Worm (Caenorhabditis elegans) whole organism, young adult: ENCODE results near the gene R102.1.

Experiments used
- B0336.3 ChIP-seq: fragments of 200-800 bp; sonication (Bioruptor generic); IDR thresholded peaks from 2 replicates; pipeline ENCODE4 v1.3.6; 2022; ENCODE audit warnings: missing genetic modification characterization, missing compliant biosample characterization
- F52B5.7 ChIP-seq: sonication (generic microtip); optimal IDR thresholded peaks from 2 replicates; lab custom pipeline; 2016; ENCODE audit warnings: mild to moderate bottlenecking, missing genetic modification characterization, missing compliant biosample characterization
- F55B11.4 ChIP-seq: sonication (generic microtip); optimal IDR thresholded peaks from 2 replicates; lab custom pipeline; 2016; ENCODE audit warnings: missing compliant biosample characterization, missing genetic modification characterization, borderline replicate concordance; ENCODE audit not compliant: insufficient read depth
- T07F8.4 ChIP-seq: sonication (generic microtip); optimal IDR thresholded peaks from 2 replicates; lab custom pipeline; 2016; ENCODE audit warnings: mild to moderate bottlenecking, missing genetic modification characterization, moderate library complexity, missing compliant biosample characterization
- Y56A3A.18 ChIP-seq: fragments of 200-800 bp; sonication (Bioruptor generic); IDR thresholded peaks from 2 replicates; pipeline ENCODE4 v1.3.6; 2022; ENCODE audit warnings: missing genetic modification reagents, missing genetic modification characterization, missing compliant biosample characterization
- aptf-3 ChIP-seq: fragments of 200-800 bp; sonication (Bioruptor generic); IDR thresholded peaks from 2 replicates; pipeline ENCODE4 v1.3.6; 2022; ENCODE audit warnings: missing genetic modification characterization, missing compliant biosample characterization
- attf-3 ChIP-seq: fragments of 200-800 bp; sonication (Bioruptor generic); conservative IDR thresholded peaks from 2 replicates; pipeline ENCODE4 v1.3.6; 2022; ENCODE audit warnings: missing genetic modification reagents, missing genetic modification characterization, missing compliant biosample characterization
- bed-1 ChIP-seq: fragments of 200-800 bp; sonication (Bioruptor generic); IDR thresholded peaks from 2 replicates; pipeline ENCODE4 v1.3.6; 2022; ENCODE audit warnings: missing genetic modification reagents, missing genetic modification characterization, missing compliant biosample characterization
- die-1 ChIP-seq: sonication (generic microtip); optimal IDR thresholded peaks from 2 replicates; lab custom pipeline; 2016; ENCODE audit warnings: missing genotype, mild to moderate bottlenecking, missing genetic modification characterization, missing compliant biosample characterization
- him-1 ChIP-seq: sonication (generic microtip); optimal IDR thresholded peaks from 2 replicates; lab custom pipeline; 2016; ENCODE audit warnings: missing genotype, missing genetic modification reagents, missing genetic modification characterization, missing compliant biosample characterization
- madf-10 ChIP-seq: sonication (generic microtip); optimal IDR thresholded peaks from 2 replicates; lab custom pipeline; 2016; ENCODE audit warnings: mild to moderate bottlenecking, missing genetic modification characterization, missing compliant biosample characterization
- mcd-1 ChIP-seq: fragments of 200-800 bp; sonication (Bioruptor generic); IDR thresholded peaks from 2 replicates; pipeline ENCODE4 v1.3.6; 2022; ENCODE audit warnings: missing genetic modification reagents, missing genetic modification characterization, missing compliant biosample characterization
- unc-130 ChIP-seq: sonication (generic microtip); optimal IDR thresholded peaks from 2 replicates; lab custom pipeline; 2016; ENCODE audit warnings: missing genetic modification reagents, missing genetic modification characterization, missing compliant biosample characterization
- ztf-28 ChIP-seq: fragments of 200-800 bp; sonication (Bioruptor generic); IDR thresholded peaks from 2 replicates; pipeline ENCODE4 v1.3.6; 2022; ENCODE audit warnings: missing genetic modification reagents, missing genetic modification characterization, missing compliant biosample characterization

- TF ChIP-seq madf-10 (tag; lab: Kevin White, UChicago) (no peak), T07F8.4 (tag; lab: Kevin White, UChicago) (no peak), aptf-3 (GFP tag; lab: Robert Waterston, UW) (no peak), F52B5.7 (tag; lab: Kevin White, UChicago) (no peak), unc-130 (no peak), him-1 (no peak), mcd-1 (GFP tag; lab: Robert Waterston, UW) (no peak), F55B11.4 (tag; lab: Kevin White, UChicago) (no peak), ztf-28 (GFP tag; lab: Robert Waterston, UW) (no peak), die-1 (tag; lab: Kevin White, UChicago) (no peak), bed-1 (GFP tag; lab: Robert Waterston, UW) (no peak), B0336.3 (no peak), attf-3 (no peak), Y56A3A.18 (GFP tag; lab: Robert Waterston, UW) (no peak)
These were observed 28.7 kb downstream of the R102.1 start for ce11 chrIV:10714594-10714993.
